Fruit fly (Drosophila melanogaster) whole organism, embryonic: Measurements from ENCODE around the gene CG32708.
A peak's percentile ranks its signal among the peaks of the same experiment; 100 is the strongest.

Experiments used
- B-H1 ChIP-seq: fragments of 200-800 bp; sonication (Bioruptor generic); IDR thresholded peaks from 3 replicates; pipeline ENCODE4 v1.3.6; 2022; ENCODE audit warnings: missing biosample characterization, missing genetic modification characterization
- CG10274 ChIP-seq: fragments of 200-800 bp; sonication (Bioruptor generic); optimal IDR thresholded peaks from 3 replicates; lab custom pipeline; 2017; ENCODE audit warnings: missing biosample characterization, mild to moderate bottlenecking, missing genetic modification characterization
- CG11504 ChIP-seq: fragments of 200-800 bp; sonication (Bioruptor generic); optimal IDR thresholded peaks from 3 replicates; lab custom pipeline; 2019; ENCODE audit warnings: missing biosample characterization, mild to moderate bottlenecking, missing genetic modification characterization, moderate library complexity
- CG14860 ChIP-seq: fragments of 200-800 bp; sonication (Bioruptor generic); IDR thresholded peaks from 3 replicates; pipeline ENCODE4 v1.3.6; 2022; ENCODE audit warnings: missing biosample characterization, missing genetic modification characterization; ENCODE audit not compliant: partially characterized antibody
- CG15514 ChIP-seq: fragments of 200-800 bp; sonication (Bioruptor generic); optimal IDR thresholded peaks from 3 replicates; lab custom pipeline; 2017; ENCODE audit warnings: missing biosample characterization, missing genetic modification characterization, mild to moderate bottlenecking, moderate library complexity, missing genetic modification reagents
- CG18262 ChIP-seq: fragments of 200-800 bp; optimal IDR thresholded peaks from 3 replicates; lab custom pipeline; 2019; ENCODE audit warnings: missing biosample characterization, mild to moderate bottlenecking, missing genetic modification characterization, moderate library complexity
- CG18476 ChIP-seq: fragments of 200-800 bp; sonication (Bioruptor generic); optimal IDR thresholded peaks from 2 replicates; lab custom pipeline; 2016; ENCODE audit warnings: missing biosample characterization, mild to moderate bottlenecking, missing genetic modification characterization
- CG2116 ChIP-seq: fragments of 200-800 bp; sonication (Bioruptor generic); optimal IDR thresholded peaks from 3 replicates; lab custom pipeline; 2018; ENCODE audit warnings: missing biosample characterization, mild to moderate bottlenecking, missing genetic modification characterization
- CG31224 ChIP-seq: fragments of 200-800 bp; sonication (Bioruptor generic); IDR thresholded peaks from 2 replicates; pipeline ENCODE4 v1.3.6; 2022; ENCODE audit warnings: missing biosample characterization, missing genetic modification characterization
- CG33557 ChIP-seq: fragments of 200-800 bp; sonication (Bioruptor generic); optimal IDR thresholded peaks from 2 replicates; lab custom pipeline; 2019; ENCODE audit warnings: missing biosample characterization, mild to moderate bottlenecking, missing genetic modification characterization, moderate library complexity
- CG3726 ChIP-seq: fragments of 200-800 bp; sonication (Bioruptor generic); IDR thresholded peaks from 3 replicates; pipeline ENCODE4, ENCODE4 v1.3.6; 2022; ENCODE audit warnings: missing biosample characterization, missing genetic modification characterization
- CG4282 ChIP-seq: fragments of 200-800 bp; sonication (Bioruptor generic); optimal IDR thresholded peaks from 2 replicates; lab custom pipeline; 2016; ENCODE audit warnings: missing biosample characterization, missing genetic modification characterization
- CG4707 ChIP-seq: fragments of 200-800 bp; sonication (Bioruptor generic); optimal IDR thresholded peaks from 2 replicates; lab custom pipeline; 2018; ENCODE audit warnings: missing biosample characterization, mild to moderate bottlenecking, missing genetic modification characterization, moderate library complexity
- CG6272 ChIP-seq: fragments of 200-800 bp; sonication (Bioruptor generic); IDR thresholded peaks from 2 replicates; pipeline ENCODE4 v1.3.6; 2022; ENCODE audit warnings: missing biosample characterization, missing genetic modification characterization
- CG9215 ChIP-seq: fragments of 200-800 bp; sonication (Bioruptor generic); IDR thresholded peaks from 2 replicates; pipeline ENCODE4 v1.3.6; 2022; ENCODE audit warnings: missing biosample characterization, missing genetic modification characterization
- Ets65A ChIP-seq: fragments of 200-800 bp; sonication (Bioruptor generic); peaks from one replicate; lab custom pipeline; 2016; ENCODE audit warnings: missing biosample characterization, missing genetic modification characterization
- Fer2 ChIP-seq: fragments of 200-800 bp; sonication (Bioruptor generic); optimal IDR thresholded peaks from 2 replicates; lab custom pipeline; 2018; ENCODE audit warnings: missing biosample characterization, mild to moderate bottlenecking, missing genetic modification characterization, moderate library complexity
- HLH3B ChIP-seq: fragments of 200-800 bp; sonication (Bioruptor generic); IDR thresholded peaks from 2 replicates; pipeline ENCODE4 v1.3.6; 2022; ENCODE audit warnings: missing biosample characterization, missing genetic modification characterization
- Hand ChIP-seq: fragments of 200-800 bp; sonication (Bioruptor generic); optimal IDR thresholded peaks from 2 replicates; lab custom pipeline; 2017; ENCODE audit warnings: mild to moderate bottlenecking, missing biosample characterization, missing genetic modification reagents, missing genetic modification characterization
- Kr ChIP-seq: fragments of 200-800 bp; sonication (Bioruptor generic); optimal IDR thresholded peaks from 2 replicates; lab custom pipeline; 2017; ENCODE audit warnings: missing biosample characterization, mild to moderate bottlenecking, missing genetic modification characterization
- Ravus ChIP-seq: fragments of 200-800 bp; sonication (Bioruptor generic); IDR thresholded peaks from 2 replicates; pipeline ENCODE4 v1.3.6; 2022; ENCODE audit warnings: missing biosample characterization, missing genetic modification characterization
- al ChIP-seq: fragments of 200-800 bp; sonication (Bioruptor generic); IDR thresholded peaks from 2 replicates; pipeline ENCODE4 v1.3.6; 2022; ENCODE audit warnings: missing biosample characterization, missing genetic modification characterization
- ato ChIP-seq: fragments of 200-800 bp; sonication (Bioruptor generic); IDR thresholded peaks from 2 replicates; pipeline ENCODE4 v1.3.6; 2022; ENCODE audit warnings: missing biosample characterization, missing genetic modification characterization; ENCODE audit not compliant: partially characterized antibody
- disco-r ChIP-seq: fragments of 200-800 bp; sonication (Bioruptor generic); optimal IDR thresholded peaks from 2 replicates; lab custom pipeline; 2016; ENCODE audit warnings: missing biosample characterization, missing genetic modification characterization
- emc ChIP-seq: fragments of 200-800 bp; sonication (Bioruptor generic); optimal IDR thresholded peaks from 2 replicates; lab custom pipeline; 2016; ENCODE audit warnings: missing biosample characterization, missing genetic modification characterization
- esg ChIP-seq: fragments of 200-800 bp; sonication (Bioruptor generic); conservative IDR thresholded peaks from 2 replicates; pipeline ENCODE4 v1.3.6; 2022; ENCODE audit warnings: missing biosample characterization, missing genetic modification characterization
- fd96Cb ChIP-seq: fragments of 200-800 bp; sonication (Bioruptor generic); optimal IDR thresholded peaks from 2 replicates; lab custom pipeline; 2018; ENCODE audit warnings: missing biosample characterization, mild to moderate bottlenecking, missing genetic modification characterization, moderate library complexity
- fu2 ChIP-seq: fragments of 200-800 bp; sonication (Bioruptor generic); optimal IDR thresholded peaks from 2 replicates; lab custom pipeline; 2016; ENCODE audit warnings: missing biosample characterization, missing genetic modification characterization
- gem ChIP-seq: fragments of 200-800 bp; sonication (Bioruptor generic); optimal IDR thresholded peaks from 2 replicates; lab custom pipeline; 2019; ENCODE audit warnings: missing biosample characterization, mild to moderate bottlenecking, missing genetic modification characterization, moderate library complexity
- gsb-n ChIP-seq: fragments of 200-800 bp; sonication (Bioruptor generic); optimal IDR thresholded peaks from 3 replicates; lab custom pipeline; 2018; ENCODE audit warnings: missing biosample characterization, mild to moderate bottlenecking, missing genetic modification characterization
- hbn ChIP-seq: fragments of 200-800 bp; sonication (Bioruptor generic); IDR thresholded peaks from 2 replicates; pipeline ENCODE4 v1.3.6; 2022; ENCODE audit warnings: missing biosample characterization, missing genetic modification characterization; ENCODE audit not compliant: partially characterized antibody
- ind ChIP-seq: fragments of 200-800 bp; sonication (Bioruptor generic); optimal IDR thresholded peaks from 3 replicates; lab custom pipeline; 2016; ENCODE audit warnings: missing biosample characterization, missing genetic modification characterization
- kni ChIP-seq: fragments of 200-800 bp; sonication (Bioruptor generic); optimal IDR thresholded peaks from 3 replicates; lab custom pipeline; 2017; ENCODE audit warnings: mild to moderate bottlenecking, missing biosample characterization, missing genetic modification reagents, missing genetic modification characterization
- knrl ChIP-seq: fragments of 200-800 bp; sonication (Bioruptor generic); IDR thresholded peaks from 3 replicates; pipeline ENCODE4 v1.3.6; 2022; ENCODE audit warnings: missing biosample characterization, missing genetic modification characterization; ENCODE audit not compliant: partially characterized antibody
- lola ChIP-seq, 3 experiments: fragments of >200 bp in 2 of 3; fragments of 200-800 bp in 1 of 3; sonication (Bioruptor generic) in 1 of 3; optimal IDR thresholded peaks; 2 replicates each; lab custom pipeline; 2017 to 2019; ENCODE audit warnings: missing biosample characterization in 3 of 3, missing genetic modification characterization in 3 of 3, mild to moderate bottlenecking in 1 of 3, moderate library complexity in 1 of 3
- nerfin-2 ChIP-seq: fragments of 200-800 bp; sonication (Bioruptor generic); IDR thresholded peaks from 2 replicates; pipeline ENCODE4 v1.3.6; 2022; ENCODE audit warnings: missing biosample characterization, missing genetic modification characterization; ENCODE audit not compliant: partially characterized antibody
- odd ChIP-seq: fragments of 200-800 bp; sonication (Bioruptor generic); optimal IDR thresholded peaks from 2 replicates; lab custom pipeline; 2017; ENCODE audit warnings: missing biosample characterization, mild to moderate bottlenecking, missing genetic modification characterization
- pfk ChIP-seq: fragments of 200-800 bp; sonication (Bioruptor generic); optimal IDR thresholded peaks from 2 replicates; lab custom pipeline; 2018; ENCODE audit warnings: missing biosample characterization, mild to moderate bottlenecking, missing genetic modification characterization, moderate library complexity
- pho ChIP-seq: fragments of 200-800 bp; sonication (Bioruptor generic); optimal IDR thresholded peaks from 2 replicates; lab custom pipeline; 2016; ENCODE audit warnings: missing biosample characterization, missing genetic modification characterization
- phol ChIP-seq: fragments of 200-800 bp; sonication (Bioruptor generic); optimal IDR thresholded peaks from 3 replicates; lab custom pipeline; 2018; ENCODE audit warnings: missing biosample characterization, mild to moderate bottlenecking, missing genetic modification characterization, moderate library complexity
- pum ChIP-seq: fragments of 200-800 bp; sonication (Bioruptor generic); optimal IDR thresholded peaks from 2 replicates; lab custom pipeline; 2016; ENCODE audit warnings: missing biosample characterization, missing genetic modification characterization
- sc ChIP-seq, 3 experiments: fragments of >200 bp in 2 of 3; fragments of 200-800 bp in 1 of 3; sonication (Bioruptor generic) in 1 of 3; optimal IDR thresholded peaks; 2 replicates in 2 of 3; 3 replicates in 1 of 3; lab custom pipeline; 2017; ENCODE audit warnings: mild to moderate bottlenecking in 1 of 3, missing biosample characterization in 1 of 3, missing genetic modification characterization in 1 of 3, missing genetic modification reagents in 1 of 3
- wek ChIP-seq: fragments of 200-800 bp; sonication (Bioruptor generic); optimal IDR thresholded peaks from 3 replicates; lab custom pipeline; 2018; ENCODE audit warnings: missing biosample characterization, mild to moderate bottlenecking, missing genetic modification characterization, moderate library complexity

Gene CG32708

DNA sequence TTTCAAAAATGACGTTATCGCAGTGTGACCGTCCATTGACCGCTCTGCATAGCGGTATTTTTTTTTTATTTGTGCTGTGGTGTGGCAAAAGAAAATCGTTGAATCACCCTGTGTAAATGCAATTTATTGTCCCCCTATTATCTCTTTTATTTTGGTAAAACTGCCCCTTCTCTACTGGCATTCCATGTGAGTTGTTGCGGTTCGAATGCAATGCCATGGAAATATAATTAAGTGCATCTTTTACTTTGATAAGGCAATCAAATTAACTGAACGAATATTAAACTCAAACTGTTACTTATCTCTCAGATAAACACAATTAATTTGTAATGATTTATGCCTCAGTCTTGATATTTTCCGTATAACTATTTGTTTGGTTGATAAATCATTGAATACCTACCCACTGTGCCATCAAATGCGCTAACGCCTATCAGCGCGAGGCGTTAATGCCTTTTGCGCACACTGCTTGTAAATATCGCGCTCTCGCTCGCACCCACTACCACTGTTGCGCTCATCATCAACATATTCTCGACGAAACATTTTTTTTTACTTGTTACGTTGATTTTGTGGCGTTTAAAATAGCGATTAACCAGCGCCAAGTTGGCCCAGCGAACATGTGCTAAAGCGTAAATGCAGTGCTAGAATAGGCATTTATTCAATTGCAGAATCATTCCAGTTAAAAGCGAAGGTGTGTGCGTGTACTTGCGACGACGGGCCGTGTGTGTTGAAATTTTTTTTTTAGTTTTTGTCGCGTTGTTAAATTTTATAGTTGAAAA lies 23.5 kb downstream of the CG32708 start (continued):
- TF ChIP-seq fd96Cb (tag; lab: Kevin White, UChicago): peak; percentile 38
- peak; percentile 36 for TF ChIP-seq CG4707 (GFP tag; lab: Kevin White, UChicago)
- TF ChIP-seq knrl (GFP tag; lab: Robert Waterston, UW): 0 out of 3 replicates have a peak, but pooled peaks have one; percentile 22
- peak; percentile 72 for TF ChIP-seq phol (tag; lab: Kevin White, UChicago)
- TF ChIP-seq esg (GFP tag; lab: Robert Waterston, UW): 0 out of 2 replicates have a peak, but pooled peaks have one; percentile 32
- no peak for TF ChIP-seq kni
- TF ChIP-seq Fer2 (tag; lab: Kevin White, UChicago): no peak
- TF ChIP-seq gsb-n (tag; lab: Kevin White, UChicago): peak; percentile 40
- no peak for TF ChIP-seq CG10274
- no peak for TF ChIP-seq sc (optimal IDR thresholded peaks at IDR 0.05; lab: Kevin White, UChicago)
- peak; percentile 10 for TF ChIP-seq sc (GFP tag; optimal IDR thresholded peaks at IDR 0.05; lab: Kevin White, UChicago)
- no peak for TF ChIP-seq CG15514 (GFP tag; lab: Kevin White, UChicago)
- TF ChIP-seq Ravus (GFP tag; lab: Robert Waterston, UW): no peak
- TF ChIP-seq ato (GFP tag; lab: Robert Waterston, UW): no peak
- peak; percentile 54 for TF ChIP-seq Ets65A (GFP tag; lab: Kevin White, UChicago)
- no peak for TF ChIP-seq CG14860 (GFP tag; lab: Robert Waterston, UW)
- TF ChIP-seq Hand (GFP tag; lab: Kevin White, UChicago): no peak
- peak; percentile 44 for TF ChIP-seq CG9215
- TF ChIP-seq nerfin-2 (GFP tag; lab: Robert Waterston, UW): no peak
- no peak for TF ChIP-seq CG11504 (tag; lab: Kevin White, UChicago)
- TF ChIP-seq al (GFP tag; lab: Robert Waterston, UW): 0 out of 2 replicates have a peak, but pooled peaks have one; percentile 24
- TF ChIP-seq B-H1 (GFP tag; lab: Robert Waterston, UW): peak; percentile 28; the same call in 1 of the 3 replicates
- peak; percentile 82 for TF ChIP-seq CG4282 (GFP tag; lab: Kevin White, UChicago)
- TF ChIP-seq Kr (GFP tag; lab: Kevin White, UChicago): no peak
- peak; percentile 45 for TF ChIP-seq CG2116 (GFP tag; lab: Kevin White, UChicago)
- no peak for TF ChIP-seq pfk (GFP tag; lab: Kevin White, UChicago)
- peak in 1 of 3 experiments; percentile 53 for TF ChIP-seq lola (GFP tag; optimal IDR thresholded peaks at IDR 0.05; lab: Kevin White, UChicago)
- peak; percentile 65 for TF ChIP-seq ind
- no peak for TF ChIP-seq odd (GFP tag; lab: Kevin White, UChicago)
- peak; percentile 28 for TF ChIP-seq CG33557
- no peak for TF ChIP-seq CG3726
- TF ChIP-seq pum (GFP tag; lab: Kevin White, UChicago): no peak
- TF ChIP-seq pho: peak; percentile 43
- TF ChIP-seq CG6272: no peak; the same call in 1 of the 2 replicates
- peak; percentile 38 for TF ChIP-seq wek (GFP tag; lab: Kevin White, UChicago)
- TF ChIP-seq hbn (GFP tag; lab: Robert Waterston, UW): no peak
- no peak for TF ChIP-seq CG31224 (GFP tag; lab: Robert Waterston, UW)
- TF ChIP-seq disco-r: no peak
- TF ChIP-seq HLH3B: 0 out of 2 replicates have a peak, but pooled peaks have one; percentile 9
- peak; percentile 61 for TF ChIP-seq CG18262 (tag; lab: Kevin White, UChicago)
- TF ChIP-seq emc (GFP tag; lab: Kevin White, UChicago): peak; percentile 4
- TF ChIP-seq gem (tag; lab: Kevin White, UChicago): peak; percentile 69
- TF ChIP-seq CG18476 (GFP tag; lab: Kevin White, UChicago): peak; percentile 55
- no peak for TF ChIP-seq fu2 (GFP tag; lab: Kevin White, UChicago)
- TF ChIP-seq, all 482 proteins: peak for 247
